Worm (Caenorhabditis elegans) whole organism, young adult: Measurements from ENCODE around the gene vha-13.

Source experiments
- B0019.2 ChIP-seq: fragments of 200-800 bp; sonication (Bioruptor generic); conservative IDR thresholded peaks from 2 replicates; pipeline ENCODE4 v1.3.6; 2022; ENCODE audit warnings: missing genetic modification reagents, missing genetic modification characterization, missing compliant biosample characterization
- B0336.3 ChIP-seq: fragments of 200-800 bp; sonication (Bioruptor generic); IDR thresholded peaks from 2 replicates; pipeline ENCODE4 v1.3.6; 2022; ENCODE audit warnings: missing genetic modification characterization, missing compliant biosample characterization
- C06A6.2 ChIP-seq: fragments of 200-800 bp; sonication (Bioruptor generic); conservative IDR thresholded peaks from 2 replicates; pipeline ENCODE4 v1.3.6; 2022; ENCODE audit warnings: missing genetic modification characterization, missing compliant biosample characterization
- D2030.7 ChIP-seq: fragments of 200-800 bp; sonication (Bioruptor generic); IDR thresholded peaks from 2 replicates; pipeline ENCODE4 v1.3.6; 2022; ENCODE audit warnings: missing genetic modification reagents, missing genetic modification characterization, missing compliant biosample characterization
- F22D6.2 ChIP-seq: sonication (generic microtip); optimal IDR thresholded peaks from 2 replicates; lab custom pipeline; 2016; ENCODE audit warnings: mild to moderate bottlenecking, missing genetic modification characterization, missing compliant biosample characterization
- F23B12.7 ChIP-seq: sonication (generic microtip); optimal IDR thresholded peaks from 2 replicates; lab custom pipeline; 2017; ENCODE audit warnings: missing genetic modification characterization, mild to moderate bottlenecking, missing compliant biosample characterization, antibody characterized with exemption, moderate library complexity; ENCODE audit not compliant: insufficient read depth
- F33H1.4 ChIP-seq: fragments of 200-800 bp; sonication (Bioruptor generic); IDR thresholded peaks from 2 replicates; pipeline ENCODE4 v1.3.6; 2022; ENCODE audit warnings: missing genetic modification reagents, missing genetic modification characterization, missing compliant biosample characterization
- F39B2.1 ChIP-seq: fragments of 200-800 bp; sonication (Bioruptor generic); IDR thresholded peaks from 2 replicates; pipeline ENCODE4 v1.3.6; 2022; ENCODE audit warnings: missing genetic modification reagents, missing genetic modification characterization, missing compliant biosample characterization
- F49E8.2 ChIP-seq: sonication (generic microtip); optimal IDR thresholded peaks from 3 replicates; lab custom pipeline; 2017; ENCODE audit warnings: missing genetic modification characterization, mild to moderate bottlenecking, missing compliant biosample characterization, antibody characterized with exemption, moderate library complexity; ENCODE audit not compliant: insufficient read depth
- K11D2.4 ChIP-seq: fragments of 200-800 bp; sonication (Bioruptor generic); IDR thresholded peaks from 2 replicates; pipeline ENCODE4 v1.3.6; 2022; ENCODE audit warnings: missing genetic modification reagents, missing genetic modification characterization, missing compliant biosample characterization
- ama-1 ChIP-seq, 3 experiments: fragments of 150-350 bp in 1 of 3; sonication (generic microtip) in 2 of 3; optimal IDR thresholded peaks; 2 replicates each; lab custom pipeline; 2014 to 2018; ENCODE audit warnings: missing biosample characterization in 2 of 3, missing genetic modification characterization in 2 of 3, missing genetic modification reagents in 2 of 3
- aptf-2 ChIP-seq: fragments of 200-800 bp; sonication (Bioruptor generic); conservative IDR thresholded peaks from 2 replicates; pipeline ENCODE4 v1.3.6; 2022; ENCODE audit warnings: missing genetic modification reagents, missing genetic modification characterization, missing compliant biosample characterization
- aptf-3 ChIP-seq: fragments of 200-800 bp; sonication (Bioruptor generic); IDR thresholded peaks from 2 replicates; pipeline ENCODE4 v1.3.6; 2022; ENCODE audit warnings: missing genetic modification characterization, missing compliant biosample characterization
- atf-7 ChIP-seq: sonication (generic microtip); optimal IDR thresholded peaks from 2 replicates; lab custom pipeline; 2017; ENCODE audit warnings: mild to moderate bottlenecking, missing genetic modification characterization, missing compliant biosample characterization
- athp-1 ChIP-seq: sonication (generic microtip); optimal IDR thresholded peaks from 2 replicates; lab custom pipeline; 2017; ENCODE audit warnings: mild to moderate bottlenecking, missing genetic modification characterization, missing compliant biosample characterization
- attf-5 ChIP-seq: fragments of 200-800 bp; sonication (Bioruptor generic); optimal IDR thresholded peaks from 2 replicates; lab custom pipeline; 2018; ENCODE audit warnings: mild to moderate bottlenecking, missing genetic modification characterization, missing compliant biosample characterization
- bed-1 ChIP-seq: fragments of 200-800 bp; sonication (Bioruptor generic); IDR thresholded peaks from 2 replicates; pipeline ENCODE4 v1.3.6; 2022; ENCODE audit warnings: missing genetic modification reagents, missing genetic modification characterization, missing compliant biosample characterization
- cebp-2 ChIP-seq: fragments of 200-800 bp; sonication (Bioruptor generic); IDR thresholded peaks from 2 replicates; pipeline ENCODE4 v1.3.6; 2022; ENCODE audit warnings: missing genetic modification characterization, missing compliant biosample characterization
- ceh-100 ChIP-seq: fragments of 200-800 bp; sonication (Bioruptor generic); IDR thresholded peaks from 2 replicates; pipeline ENCODE4 v1.3.6; 2022; ENCODE audit warnings: missing genetic modification reagents, missing genetic modification characterization, missing compliant biosample characterization
- ceh-79 ChIP-seq: sonication (generic microtip); optimal IDR thresholded peaks from 2 replicates; lab custom pipeline; 2017; ENCODE audit warnings: mild to moderate bottlenecking, missing genetic modification characterization, missing compliant biosample characterization
- dpl-1 ChIP-seq: fragments of 150-350 bp; optimal IDR thresholded peaks from 2 replicates; lab custom pipeline; 2014; ENCODE audit warnings: missing biosample characterization, missing genetic modification reagents, missing genetic modification characterization
- egl-44 ChIP-seq: fragments of 200-800 bp; sonication (Bioruptor generic); IDR thresholded peaks from 2 replicates; pipeline ENCODE4 v1.3.6; 2022; ENCODE audit warnings: missing genetic modification reagents, missing genetic modification characterization, missing compliant biosample characterization
- fkh-3 ChIP-seq: sonication (generic microtip); optimal IDR thresholded peaks from 2 replicates; lab custom pipeline; 2016; ENCODE audit warnings: mild to moderate bottlenecking, missing genetic modification characterization, missing compliant biosample characterization
- let-607 ChIP-seq, 2 experiments: fragments of 200-800 bp in 1 of 2; sonication (Bioruptor generic) in 1 of 2; sonication (generic microtip) in 1 of 2; optimal IDR thresholded peaks; 2 replicates each; lab custom pipeline; 2016 to 2018; ENCODE audit warnings: mild to moderate bottlenecking in 2 of 2, missing compliant biosample characterization in 2 of 2, missing genetic modification characterization in 2 of 2, moderate library complexity in 2 of 2, missing genotype in 1 of 2
- lin-40 ChIP-seq: sonication (generic microtip); optimal IDR thresholded peaks from 2 replicates; lab custom pipeline; 2016; ENCODE audit warnings: missing genetic modification characterization, mild to moderate bottlenecking, missing compliant biosample characterization, missing genotype, missing genetic modification reagents
- lin-54 ChIP-seq: fragments of 200-800 bp; sonication (Bioruptor generic); optimal IDR thresholded peaks from 2 replicates; lab custom pipeline; 2018; ENCODE audit warnings: mild to moderate bottlenecking, missing genetic modification characterization, missing compliant biosample characterization
- lir-1 ChIP-seq: fragments of 200-800 bp; sonication (Bioruptor generic); conservative IDR thresholded peaks from 2 replicates; pipeline ENCODE4 v1.3.6; 2022; ENCODE audit warnings: missing genetic modification reagents, missing genetic modification characterization, missing compliant biosample characterization
- lsl-1 ChIP-seq: fragments of 200-800 bp; sonication (Bioruptor generic); optimal IDR thresholded peaks from 2 replicates; lab custom pipeline; 2018; ENCODE audit warnings: mild to moderate bottlenecking, missing genetic modification characterization, moderate library complexity, missing compliant biosample characterization
- madf-10 ChIP-seq: sonication (generic microtip); optimal IDR thresholded peaks from 2 replicates; lab custom pipeline; 2016; ENCODE audit warnings: mild to moderate bottlenecking, missing genetic modification characterization, missing compliant biosample characterization
- mxl-1 ChIP-seq: sonication (generic microtip); optimal IDR thresholded peaks from 2 replicates; lab custom pipeline; 2016; ENCODE audit warnings: missing genetic modification characterization, missing compliant biosample characterization
- nfya-2 ChIP-seq: fragments of 200-800 bp; sonication (Bioruptor generic); IDR thresholded peaks from 2 replicates; pipeline ENCODE4 v1.3.6; 2022; ENCODE audit warnings: missing genetic modification reagents, missing genetic modification characterization, missing compliant biosample characterization
- nhr-120 ChIP-seq: fragments of 200-800 bp; sonication (Bioruptor generic); IDR thresholded peaks from 2 replicates; pipeline ENCODE4 v1.3.6; 2022; ENCODE audit warnings: missing genetic modification characterization, missing compliant biosample characterization
- nhr-179 ChIP-seq: sonication (generic microtip); optimal IDR thresholded peaks from 2 replicates; lab custom pipeline; 2016; ENCODE audit warnings: mild to moderate bottlenecking, missing genetic modification characterization, missing compliant biosample characterization
- nhr-27 ChIP-seq: fragments of 200-800 bp; sonication (Bioruptor generic); optimal IDR thresholded peaks from 2 replicates; lab custom pipeline; 2018; ENCODE audit warnings: mild to moderate bottlenecking, missing genetic modification characterization, moderate library complexity, missing compliant biosample characterization
- pbrm-1 ChIP-seq: fragments of 200-800 bp; sonication (Bioruptor generic); IDR thresholded peaks from 2 replicates; pipeline ENCODE4 v1.3.6; 2022; ENCODE audit warnings: missing genetic modification reagents, missing genetic modification characterization, missing compliant biosample characterization
- rec-8 ChIP-seq, 2 experiments: sonication (generic microtip); optimal IDR thresholded peaks; 2 replicates each; lab custom pipeline; 2016; ENCODE audit warnings: mild to moderate bottlenecking in 2 of 2, missing genetic modification characterization in 2 of 2, missing genetic modification reagents in 2 of 2, missing genotype in 2 of 2, missing biosample characterization in 1 of 2, missing compliant biosample characterization in 1 of 2, moderate library complexity in 1 of 2
- repo-1 ChIP-seq: sonication (generic microtip); optimal IDR thresholded peaks from 2 replicates; lab custom pipeline; 2017; ENCODE audit warnings: mild to moderate bottlenecking, missing genetic modification characterization, missing compliant biosample characterization
- unc-130 ChIP-seq: sonication (generic microtip); optimal IDR thresholded peaks from 2 replicates; lab custom pipeline; 2016; ENCODE audit warnings: missing genetic modification reagents, missing genetic modification characterization, missing compliant biosample characterization
- zfh-2 ChIP-seq: fragments of 200-800 bp; sonication (Bioruptor generic); conservative IDR thresholded peaks from 2 replicates; pipeline ENCODE4 v1.3.6; 2022; ENCODE audit warnings: missing genetic modification reagents, missing genetic modification characterization, missing compliant biosample characterization
- zim-3 ChIP-seq: sonication (generic microtip); optimal IDR thresholded peaks from 2 replicates; lab custom pipeline; 2017; ENCODE audit warnings: mild to moderate bottlenecking, missing genetic modification characterization, moderate library complexity, missing compliant biosample characterization
- ztf-18 ChIP-seq: sonication (generic microtip); optimal IDR thresholded peaks from 2 replicates; lab custom pipeline; 2016; ENCODE audit warnings: missing genotype, mild to moderate bottlenecking, missing genetic modification characterization, missing compliant biosample characterization
- ztf-25 ChIP-seq: fragments of 200-800 bp; sonication (Bioruptor generic); IDR thresholded peaks from 2 replicates; pipeline ENCODE4 v1.3.6; 2022; ENCODE audit warnings: missing genetic modification reagents, missing genetic modification characterization, missing compliant biosample characterization
- ztf-6 ChIP-seq: fragments of 200-800 bp; sonication (Bioruptor generic); IDR thresholded peaks from 2 replicates; pipeline ENCODE4 v1.3.6; 2022; ENCODE audit warnings: missing genetic modification reagents, missing genetic modification characterization, missing compliant biosample characterization

Gene vha-13

ce11 chrV:14372774-14373173, 21.3 kb downstream of the vha-13 start, which contains the start of gene unc-39:
TSS of gene unc-39 (plus strand) at chrV:14373074.
- TF ChIP-seq atf-7 = no peak
- no peak for TF ChIP-seq B0019.2 (GFP tag; lab: Robert Waterston, UW)
- TF ChIP-seq zfh-2 (GFP tag; lab: Robert Waterston, UW) = no peak
- no peak for TF ChIP-seq attf-5 (GFP tag; lab: Kevin White, UChicago)
- TF ChIP-seq C06A6.2 (GFP tag; lab: Robert Waterston, UW) = no peak
- no peak for TF ChIP-seq nhr-120
- no peak for TF ChIP-seq egl-44 (GFP tag; lab: Robert Waterston, UW)
- no peak for TF ChIP-seq cebp-2 (GFP tag; lab: Robert Waterston, UW)
- no peak for TF ChIP-seq F33H1.4 (GFP tag; lab: Robert Waterston, UW)
- no peak for TF ChIP-seq F39B2.1 (GFP tag; lab: Robert Waterston, UW)
- no peak for TF ChIP-seq zim-3 (tag; lab: Kevin White, UChicago)

DNA sequence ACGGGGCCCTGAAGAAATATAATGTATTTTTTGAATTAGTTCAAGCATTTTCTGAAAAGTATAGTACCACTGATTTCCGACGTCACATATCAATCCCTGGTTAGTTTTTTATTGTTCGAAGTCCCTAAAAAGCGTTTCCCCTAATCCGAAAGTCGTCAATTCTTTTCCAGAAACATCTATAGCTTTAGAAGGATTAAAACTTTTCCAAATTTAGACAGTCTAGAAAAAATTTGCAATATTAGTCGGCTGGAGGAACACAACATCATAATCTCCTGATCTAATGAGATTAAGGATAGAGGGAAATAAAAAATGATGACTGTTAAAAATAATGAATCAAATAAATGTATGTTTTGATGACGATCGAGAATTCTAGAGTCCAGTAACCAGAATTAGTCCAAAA, 26.5 kb downstream of the vha-13 start:
- TF ChIP-seq lin-54 (GFP tag; lab: Kevin White, UChicago) = no peak
- no peak for TF ChIP-seq dpl-1 (GFP tag; lab: Kevin White, UChicago)
- TF ChIP-seq ztf-6 (GFP tag; lab: Robert Waterston, UW) = no peak
- TF ChIP-seq D2030.7 = no peak
- TF ChIP-seq repo-1 (tag; lab: Kevin White, UChicago) = no peak
- no peak for TF ChIP-seq athp-1
- TF ChIP-seq K11D2.4 (GFP tag; lab: Robert Waterston, UW) = no peak
- TF ChIP-seq nhr-179 (tag; lab: Kevin White, UChicago) = no peak
- no peak for TF ChIP-seq ceh-79

DNA sequence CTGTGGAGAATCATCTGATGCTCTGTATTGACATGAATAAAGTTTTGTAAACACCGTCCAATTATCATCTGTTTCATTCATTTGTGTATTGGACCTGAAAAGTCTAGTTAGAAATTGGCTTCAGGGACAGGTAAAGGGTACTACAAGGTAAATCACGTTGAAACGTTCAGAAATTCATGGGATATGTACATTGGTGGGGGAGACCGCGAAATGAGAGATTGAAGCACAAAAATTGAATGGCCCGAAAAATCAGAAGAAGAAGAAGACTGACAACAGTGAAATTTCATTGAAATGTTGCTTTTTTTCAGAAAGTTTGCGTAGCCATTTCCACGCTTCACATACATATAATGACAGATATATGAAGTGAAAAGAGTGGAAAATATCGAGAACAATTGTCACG, 27.5 kb downstream of the vha-13 start, which contains the start of gene npr-43:
Gene npr-43 (minus strand): TSS at position 101 of the 400 bp plus-strand sequence.
- TF ChIP-seq atf-7 (no peak), nhr-27 (tag; lab: Kevin White, UChicago) (no peak), B0019.2 (GFP tag; lab: Robert Waterston, UW) (no peak), pbrm-1 (GFP tag; lab: Robert Waterston, UW) (no peak), rec-8 (tag; optimal IDR thresholded peaks at IDR 0.05; lab: Kevin White, UChicago) (no peak), F49E8.2 (tag; lab: Kevin White, UChicago) (no peak), ceh-100 (GFP tag; lab: Robert Waterston, UW) (no peak), aptf-2 (GFP tag; lab: Robert Waterston, UW) (no peak), madf-10 (no peak), B0336.3 (GFP tag; lab: Robert Waterston, UW) (no peak), F22D6.2 (tag; lab: Kevin White, UChicago) (no peak), fkh-3 (tag; lab: Kevin White, UChicago) (no peak), ztf-25 (no peak), lir-1 (no peak), ama-1 (optimal IDR thresholded peaks at IDR 0.05; lab: Kevin White, UChicago) (no peak), ama-1 (GFP tag; optimal IDR thresholded peaks at IDR 0.05; lab: Kevin White, UChicago) (no peak), aptf-3 (no peak), F23B12.7 (tag; lab: Kevin White, UChicago) (no peak)

- no peak for TF ChIP-seq nfya-2 (GFP tag; lab: Robert Waterston, UW)
- no peak for TF ChIP-seq ztf-18 (tag; lab: Kevin White, UChicago)
- TF ChIP-seq lsl-1 (GFP tag; lab: Kevin White, UChicago) = no peak
- TF ChIP-seq fkh-3 (tag; lab: Kevin White, UChicago) = no peak
- no peak for TF ChIP-seq mxl-1 (tag; lab: Kevin White, UChicago)
- no peak for TF ChIP-seq madf-10
- no peak for TF ChIP-seq lin-40 (tag; lab: Kevin White, UChicago)
- no peak for TF ChIP-seq unc-130 (GFP tag; lab: Kevin White, UChicago)
- no peak for TF ChIP-seq aptf-2 (GFP tag; lab: Robert Waterston, UW)
- TF ChIP-seq nhr-120 = no peak
- no peak for TF ChIP-seq bed-1 (GFP tag; lab: Robert Waterston, UW)
- TF ChIP-seq let-607 (tag; optimal IDR thresholded peaks at IDR 0.05; lab: Kevin White, UChicago) = no peak
These were observed 28.7 kb downstream of the vha-13 start for ce11 chrV:14380242-14380641.
